Fruit fly (Drosophila melanogaster): Measurements from ENCODE around the gene hyx.

The hyx gene

dm6 chr3R:9013765-9014380 lies 24.7 kb upstream of the hyx start:
- no peak for TF ChIP-seq psq (optimal IDR thresholded peaks at IDR 0.05)
- no peak for TF ChIP-seq pan (optimal IDR thresholded peaks at IDR 0.05)
- TF ChIP-seq EcR (GFP tag; optimal IDR thresholded peaks at IDR 0.05) = no peak
- TF ChIP-seq usp (GFP tag; optimal IDR thresholded peaks at IDR 0.05) = no peak

dm6 chr3R:9014859-9015466 lies 23.6 kb upstream of the hyx start, which contains the start of the genes Kcmf1, Sf3b5 and CG11986:
Kcmf1 (minus strand) TSS chr3R:9014909.
Sf3b5 (minus strand) TSS chr3R:9015341.
CG11986 (plus strand) TSS chr3R:9015446.
- TF ChIP-seq usp (GFP tag; optimal IDR thresholded peaks at IDR 0.05) (no peak), psq (optimal IDR thresholded peaks at IDR 0.05) (no peak), CG8478 (optimal IDR thresholded peaks at IDR 0.05) (no peak), EcR (GFP tag; optimal IDR thresholded peaks at IDR 0.05) (no peak), Dll (optimal IDR thresholded peaks at IDR 0.05) (no peak), pan (optimal IDR thresholded peaks at IDR 0.05) (no peak)

- TF ChIP-seq psq (optimal IDR thresholded peaks at IDR 0.05) (no peak), CG8478 (optimal IDR thresholded peaks at IDR 0.05) (no peak), pan (optimal IDR thresholded peaks at IDR 0.05) (no peak), usp (GFP tag; optimal IDR thresholded peaks at IDR 0.05) (no peak), Dll (optimal IDR thresholded peaks at IDR 0.05) (no peak), EcR (GFP tag; optimal IDR thresholded peaks at IDR 0.05) (no peak)
These were observed 21.7 kb upstream of the hyx start for dm6 chr3R:9016869-9017268.

- TF ChIP-seq pan (optimal IDR thresholded peaks at IDR 0.05) = no peak
- no peak for TF ChIP-seq EcR (GFP tag; optimal IDR thresholded peaks at IDR 0.05)
- no peak for TF ChIP-seq Dll (optimal IDR thresholded peaks at IDR 0.05)
- no peak for TF ChIP-seq CG8478 (optimal IDR thresholded peaks at IDR 0.05)
- no peak for TF ChIP-seq usp (GFP tag; optimal IDR thresholded peaks at IDR 0.05)
- no peak for TF ChIP-seq psq (optimal IDR thresholded peaks at IDR 0.05)
These were observed 18.8 kb upstream of the hyx start, which contains the start of gene tgo for dm6 chr3R:9019689-9020138. tgo (minus strand) TSS chr3R:9020022.

- TF ChIP-seq psq (optimal IDR thresholded peaks at IDR 0.05) (no peak), EcR (GFP tag; optimal IDR thresholded peaks at IDR 0.05) (no peak), pan (optimal IDR thresholded peaks at IDR 0.05) (no peak), CG8478 (optimal IDR thresholded peaks at IDR 0.05) (no peak)
These were observed 14.6 kb upstream of the hyx start for dm6 chr3R:9023934-9024333.

dm6 chr3R:9024835-9025510 lies 13.6 kb upstream of the hyx start:
- no peak for TF ChIP-seq CG8478 (optimal IDR thresholded peaks at IDR 0.05)

dm6 chr3R:9027082-9027481 lies 11.5 kb upstream of the hyx start:
- TF ChIP-seq pan (optimal IDR thresholded peaks at IDR 0.05) = no peak
- TF ChIP-seq EcR (GFP tag; optimal IDR thresholded peaks at IDR 0.05) = no peak

- TF ChIP-seq usp (GFP tag; optimal IDR thresholded peaks at IDR 0.05) = no peak
- TF ChIP-seq psq (optimal IDR thresholded peaks at IDR 0.05) = no peak
- TF ChIP-seq Dll (optimal IDR thresholded peaks at IDR 0.05) = no peak
- TF ChIP-seq CG8478 (optimal IDR thresholded peaks at IDR 0.05) = no peak
- no peak for TF ChIP-seq EcR (GFP tag; optimal IDR thresholded peaks at IDR 0.05)
- no peak for TF ChIP-seq pan (optimal IDR thresholded peaks at IDR 0.05)
These were observed 9.9 kb upstream of the hyx start for dm6 chr3R:9028690-9029089.

dm6 chr3R:9029411-9029810 lies 9.1 kb upstream of the hyx start:
- no peak for TF ChIP-seq Dll (optimal IDR thresholded peaks at IDR 0.05)

- TF ChIP-seq psq (optimal IDR thresholded peaks at IDR 0.05) (no peak), CG8478 (optimal IDR thresholded peaks at IDR 0.05) (no peak), EcR (GFP tag; optimal IDR thresholded peaks at IDR 0.05) (no peak), pan (optimal IDR thresholded peaks at IDR 0.05) (no peak), Dll (optimal IDR thresholded peaks at IDR 0.05) (no peak), usp (GFP tag; optimal IDR thresholded peaks at IDR 0.05) (no peak)
These were observed 8.4 kb upstream of the hyx start for dm6 chr3R:9030006-9030749.

- TF ChIP-seq usp (GFP tag; optimal IDR thresholded peaks at IDR 0.05) = no peak
These were observed 7.8 kb upstream of the hyx start for dm6 chr3R:9030750-9031128.

dm6 chr3R:9031797-9032418 lies 6.7 kb upstream of the hyx start:
- no peak for TF ChIP-seq Dll (optimal IDR thresholded peaks at IDR 0.05)
- no peak for TF ChIP-seq usp (GFP tag; optimal IDR thresholded peaks at IDR 0.05)
- no peak for TF ChIP-seq EcR (GFP tag; optimal IDR thresholded peaks at IDR 0.05)
- TF ChIP-seq CG8478 (optimal IDR thresholded peaks at IDR 0.05) = no peak
- TF ChIP-seq pan (optimal IDR thresholded peaks at IDR 0.05) = no peak
- TF ChIP-seq psq (optimal IDR thresholded peaks at IDR 0.05) = no peak
